Worm (Caenorhabditis elegans) whole organism, L4/young adult: ENCODE measurements around the gene cyy-1.

Experiments
- dao-5 ChIP-seq: sonication (generic microtip); optimal IDR thresholded peaks from 2 replicates; lab custom pipeline; 2016; ENCODE audit warnings: missing genotype, missing genetic modification characterization, moderate library complexity, missing compliant biosample characterization
- him-1 ChIP-seq: sonication (generic microtip); optimal IDR thresholded peaks from 2 replicates; lab custom pipeline; 2016; ENCODE audit warnings: missing genotype, missing genetic modification reagents, missing genetic modification characterization, missing compliant biosample characterization

- TF ChIP-seq dao-5 (tag; lab: Kevin White, UChicago) (no peak), him-1 (tag; lab: Kevin White, UChicago) (no peak)
These were observed 11.2 kb downstream of the cyy-1 start for ce11 chrIII:8416871-8417191.
